Fruit fly (Drosophila melanogaster) whole organism, embryonic: Measurements from ENCODE around the gene CG13640.

Source experiments
- Adf1 ChIP-seq: fragments of 200-800 bp; sonication (Bioruptor generic); IDR thresholded peaks from 2 replicates; pipeline ENCODE4 v1.3.6; 2022; ENCODE audit warnings: missing biosample characterization, missing genetic modification characterization
- CG11456 ChIP-seq: fragments of 200-800 bp; sonication (Bioruptor generic); IDR thresholded peaks from 3 replicates; pipeline ENCODE4 v1.3.6; 2022; ENCODE audit warnings: missing biosample characterization, missing genetic modification characterization
- CG11723 ChIP-seq: fragments of 200-800 bp; sonication (Bioruptor generic); optimal IDR thresholded peaks from 2 replicates; lab custom pipeline; 2017; ENCODE audit warnings: missing biosample characterization, mild to moderate bottlenecking, missing genetic modification characterization
- CG12391 ChIP-seq: fragments of 200-800 bp; sonication (Bioruptor generic); optimal IDR thresholded peaks from 3 replicates; lab custom pipeline; 2018; ENCODE audit warnings: missing biosample characterization, mild to moderate bottlenecking, missing genetic modification characterization, moderate library complexity
- CG12769 ChIP-seq: fragments of 200-800 bp; sonication (Bioruptor generic); optimal IDR thresholded peaks from 2 replicates; lab custom pipeline; 2019; ENCODE audit warnings: missing biosample characterization, mild to moderate bottlenecking, missing genetic modification characterization, moderate library complexity
- CG13424 ChIP-seq: fragments of 200-800 bp; sonication (Bioruptor generic); optimal IDR thresholded peaks from 2 replicates; lab custom pipeline; 2019; ENCODE audit warnings: missing biosample characterization, mild to moderate bottlenecking, missing genetic modification characterization, moderate library complexity
- CG14667 ChIP-seq: fragments of 200-800 bp; sonication (Bioruptor generic); IDR thresholded peaks from 2 replicates; pipeline ENCODE4 v1.3.6; 2022; ENCODE audit warnings: missing biosample characterization, missing genetic modification characterization
- CG16815 ChIP-seq: fragments of 200-800 bp; sonication (Bioruptor generic); optimal IDR thresholded peaks from 3 replicates; lab custom pipeline; 2017; ENCODE audit warnings: missing biosample characterization, mild to moderate bottlenecking, missing genetic modification characterization
- CG2120 ChIP-seq: fragments of 200-800 bp; sonication (Bioruptor generic); optimal IDR thresholded peaks from 3 replicates; lab custom pipeline; 2016; ENCODE audit warnings: missing biosample characterization, missing genetic modification characterization
- CG31365 ChIP-seq: fragments of 200-800 bp; sonication (Bioruptor generic); optimal IDR thresholded peaks from 2 replicates; lab custom pipeline; 2018; ENCODE audit warnings: missing biosample characterization, mild to moderate bottlenecking, missing genetic modification characterization
- CG32532 ChIP-seq: fragments of 200-800 bp; sonication (Bioruptor generic); IDR thresholded peaks from 2 replicates; pipeline ENCODE4 v1.3.6; 2022; ENCODE audit warnings: missing biosample characterization, missing genetic modification characterization
- CG4360 ChIP-seq: fragments of 200-800 bp; sonication (Bioruptor generic); IDR thresholded peaks from 2 replicates; pipeline ENCODE4 v1.3.6; 2022; ENCODE audit warnings: missing biosample characterization, missing genetic modification characterization
- CG6683 ChIP-seq: fragments of 200-800 bp; sonication (Bioruptor generic); optimal IDR thresholded peaks from 2 replicates; lab custom pipeline; 2017; ENCODE audit warnings: missing biosample characterization, mild to moderate bottlenecking, missing genetic modification characterization, missing genetic modification reagents
- CG6689 ChIP-seq: fragments of 200-800 bp; sonication (Bioruptor generic); IDR thresholded peaks from 2 replicates; pipeline ENCODE4 v1.3.6; 2022; ENCODE audit warnings: missing biosample characterization, missing genetic modification characterization
- CG6765 ChIP-seq: fragments of 200-800 bp; sonication (Bioruptor generic); optimal IDR thresholded peaks from 3 replicates; lab custom pipeline; 2017; ENCODE audit warnings: missing biosample characterization, mild to moderate bottlenecking, missing genetic modification characterization
- CG6791 ChIP-seq: fragments of 200-800 bp; sonication (Bioruptor generic); IDR thresholded peaks from 3 replicates; pipeline ENCODE4 v1.3.6; 2022; ENCODE audit warnings: missing biosample characterization, missing genetic modification characterization; ENCODE audit not compliant: partially characterized antibody
- CG6813 ChIP-seq: fragments of 200-800 bp; sonication (Bioruptor generic); optimal IDR thresholded peaks from 2 replicates; lab custom pipeline; 2017; ENCODE audit warnings: missing biosample characterization, missing genetic modification characterization, mild to moderate bottlenecking, moderate library complexity, missing genetic modification reagents
- CG8388 ChIP-seq: fragments of 200-800 bp; sonication (Bioruptor generic); optimal IDR thresholded peaks from 2 replicates; lab custom pipeline; 2019; ENCODE audit warnings: missing biosample characterization, mild to moderate bottlenecking, missing genetic modification characterization, moderate library complexity
- CG8924 ChIP-seq: fragments of 200-800 bp; optimal IDR thresholded peaks from 3 replicates; lab custom pipeline; 2019; ENCODE audit warnings: missing biosample characterization, mild to moderate bottlenecking, missing genetic modification characterization, moderate library complexity
- CG9609 ChIP-seq: fragments of 200-800 bp; sonication (Bioruptor generic); optimal IDR thresholded peaks from 3 replicates; lab custom pipeline; 2016; ENCODE audit warnings: missing biosample characterization, missing genetic modification characterization
- CHES-1-like ChIP-seq: fragments of 200-800 bp; sonication (Bioruptor generic); optimal IDR thresholded peaks from 2 replicates; lab custom pipeline; 2016; ENCODE audit warnings: missing biosample characterization, missing genetic modification characterization
- Deaf1 ChIP-seq: fragments of 200-800 bp; optimal IDR thresholded peaks from 3 replicates; lab custom pipeline; 2019; ENCODE audit warnings: missing biosample characterization, mild to moderate bottlenecking, missing genetic modification characterization, moderate library complexity
- Dp ChIP-seq: fragments of 200-800 bp; sonication (Bioruptor generic); optimal IDR thresholded peaks from 2 replicates; lab custom pipeline; 2018; ENCODE audit warnings: missing biosample characterization, mild to moderate bottlenecking, missing genetic modification characterization, moderate library complexity
- E2f2 ChIP-seq: fragments of 200-800 bp; sonication (Bioruptor generic); IDR thresholded peaks from 2 replicates; pipeline ENCODE4 v1.3.6; 2022; ENCODE audit warnings: missing biosample characterization, missing genetic modification characterization
- ERR ChIP-seq: fragments of 200-800 bp; sonication (Bioruptor generic); optimal IDR thresholded peaks from 2 replicates; lab custom pipeline; 2016; ENCODE audit warnings: missing biosample characterization, missing genetic modification characterization
- Eip74EF ChIP-seq, 2 experiments: fragments of 200-800 bp in 1 of 2; fragments of >200 bp in 1 of 2; sonication (Bioruptor generic) in 1 of 2; optimal IDR thresholded peaks; 2 replicates each; lab custom pipeline; 2017 to 2019; ENCODE audit warnings: missing biosample characterization in 2 of 2, missing genetic modification characterization in 2 of 2, mild to moderate bottlenecking in 1 of 2, moderate library complexity in 1 of 2
- Hey ChIP-seq: fragments of 200-800 bp; sonication (Bioruptor generic); optimal IDR thresholded peaks from 3 replicates; lab custom pipeline; 2018; ENCODE audit warnings: missing biosample characterization, mild to moderate bottlenecking, missing genetic modification characterization
- Meics ChIP-seq: fragments of 200-800 bp; sonication (Bioruptor generic); optimal IDR thresholded peaks from 2 replicates; lab custom pipeline; 2017; ENCODE audit warnings: missing biosample characterization, mild to moderate bottlenecking, missing genetic modification characterization
- Mes4 ChIP-seq: fragments of 200-800 bp; sonication (Bioruptor generic); optimal IDR thresholded peaks from 2 replicates; lab custom pipeline; 2016; ENCODE audit warnings: missing biosample characterization, missing genetic modification characterization
- NfI ChIP-seq: fragments of 200-800 bp; sonication (Bioruptor generic); optimal IDR thresholded peaks from 3 replicates; lab custom pipeline; 2018; ENCODE audit warnings: missing biosample characterization, mild to moderate bottlenecking, missing genetic modification characterization, moderate library complexity
- Opbp ChIP-seq: fragments of 200-800 bp; sonication (Bioruptor generic); IDR thresholded peaks from 3 replicates; pipeline ENCODE4 v1.3.6; 2022; ENCODE audit warnings: missing biosample characterization, missing genetic modification characterization; ENCODE audit not compliant: partially characterized antibody
- ab ChIP-seq: fragments of 200-800 bp; sonication (Bioruptor generic); optimal IDR thresholded peaks from 2 replicates; lab custom pipeline; 2016; ENCODE audit warnings: missing biosample characterization, missing genetic modification characterization
- ase ChIP-seq: fragments of 200-800 bp; sonication (Bioruptor generic); IDR thresholded peaks from 3 replicates; pipeline ENCODE4 v1.3.6; 2022; ENCODE audit warnings: missing biosample characterization, missing genetic modification characterization
- croc ChIP-seq: fragments of 200-800 bp; sonication (Bioruptor generic); conservative IDR thresholded peaks from 3 replicates; pipeline ENCODE4 v1.3.6; 2022; ENCODE audit warnings: missing biosample characterization, missing genetic modification characterization
- ewg ChIP-seq: fragments of 200-800 bp; sonication (Bioruptor generic); optimal IDR thresholded peaks from 3 replicates; lab custom pipeline; 2017; ENCODE audit warnings: mild to moderate bottlenecking, missing biosample characterization, missing genetic modification reagents, missing genetic modification characterization
- fu2 ChIP-seq: fragments of 200-800 bp; sonication (Bioruptor generic); optimal IDR thresholded peaks from 2 replicates; lab custom pipeline; 2016; ENCODE audit warnings: missing biosample characterization, missing genetic modification characterization
- lola ChIP-seq, 3 experiments: fragments of >200 bp in 2 of 3; fragments of 200-800 bp in 1 of 3; sonication (Bioruptor generic) in 1 of 3; optimal IDR thresholded peaks; 2 replicates each; lab custom pipeline; 2017 to 2019; ENCODE audit warnings: missing biosample characterization in 3 of 3, missing genetic modification characterization in 3 of 3, mild to moderate bottlenecking in 1 of 3, moderate library complexity in 1 of 3
- luna ChIP-seq: fragments of 200-800 bp; sonication (Bioruptor generic); optimal IDR thresholded peaks from 2 replicates; lab custom pipeline; 2016; ENCODE audit warnings: missing biosample characterization, missing genetic modification characterization
- phol ChIP-seq: fragments of 200-800 bp; sonication (Bioruptor generic); optimal IDR thresholded peaks from 3 replicates; lab custom pipeline; 2018; ENCODE audit warnings: missing biosample characterization, mild to moderate bottlenecking, missing genetic modification characterization, moderate library complexity
- prd ChIP-seq, 3 experiments: fragments of >200 bp in 2 of 3; fragments of 200-800 bp in 1 of 3; sonication (Bioruptor generic) in 1 of 3; optimal IDR thresholded peaks in 2 of 3; IDR thresholded peaks in 1 of 3; 2 replicates in 2 of 3; 3 replicates in 1 of 3; pipeline versions ENCODE4 v1.3.6 to Lab custom; 2017 to 2022; ENCODE audit warnings: missing biosample characterization in 1 of 3, missing genetic modification characterization in 1 of 3
- salm ChIP-seq: fragments of 200-800 bp; sonication (Bioruptor generic); optimal IDR thresholded peaks from 2 replicates; lab custom pipeline; 2018; ENCODE audit warnings: missing biosample characterization, mild to moderate bottlenecking, missing genetic modification characterization
- schlank ChIP-seq: fragments of 200-800 bp; sonication (Bioruptor generic); optimal IDR thresholded peaks from 2 replicates; lab custom pipeline; 2018; ENCODE audit warnings: missing biosample characterization, mild to moderate bottlenecking, missing genetic modification characterization
- sima ChIP-seq: fragments of 200-800 bp; sonication (Bioruptor generic); optimal IDR thresholded peaks from 2 replicates; lab custom pipeline; 2016; ENCODE audit warnings: missing biosample characterization, missing genetic modification characterization
- slou ChIP-seq: fragments of 200-800 bp; sonication (Bioruptor generic); optimal IDR thresholded peaks from 3 replicates; lab custom pipeline; 2016; ENCODE audit warnings: missing biosample characterization, missing genetic modification characterization
- tap ChIP-seq: fragments of 200-800 bp; optimal IDR thresholded peaks from 3 replicates; lab custom pipeline; 2019; ENCODE audit warnings: missing biosample characterization, mild to moderate bottlenecking, missing genetic modification characterization, moderate library complexity
- tin ChIP-seq: fragments of 200-800 bp; sonication (Bioruptor generic); optimal IDR thresholded peaks from 3 replicates; lab custom pipeline; 2016; ENCODE audit warnings: missing biosample characterization, missing genetic modification characterization
- zen ChIP-seq: fragments of 200-800 bp; sonication (Bioruptor generic); optimal IDR thresholded peaks from 3 replicates; lab custom pipeline; 2018; ENCODE audit warnings: missing biosample characterization, mild to moderate bottlenecking, missing genetic modification characterization, moderate library complexity
- zf30C ChIP-seq: fragments of 200-800 bp; sonication (Bioruptor generic); optimal IDR thresholded peaks from 3 replicates; lab custom pipeline; 2018; ENCODE audit warnings: missing biosample characterization, mild to moderate bottlenecking, missing genetic modification characterization

CG13640 gene

DNA sequence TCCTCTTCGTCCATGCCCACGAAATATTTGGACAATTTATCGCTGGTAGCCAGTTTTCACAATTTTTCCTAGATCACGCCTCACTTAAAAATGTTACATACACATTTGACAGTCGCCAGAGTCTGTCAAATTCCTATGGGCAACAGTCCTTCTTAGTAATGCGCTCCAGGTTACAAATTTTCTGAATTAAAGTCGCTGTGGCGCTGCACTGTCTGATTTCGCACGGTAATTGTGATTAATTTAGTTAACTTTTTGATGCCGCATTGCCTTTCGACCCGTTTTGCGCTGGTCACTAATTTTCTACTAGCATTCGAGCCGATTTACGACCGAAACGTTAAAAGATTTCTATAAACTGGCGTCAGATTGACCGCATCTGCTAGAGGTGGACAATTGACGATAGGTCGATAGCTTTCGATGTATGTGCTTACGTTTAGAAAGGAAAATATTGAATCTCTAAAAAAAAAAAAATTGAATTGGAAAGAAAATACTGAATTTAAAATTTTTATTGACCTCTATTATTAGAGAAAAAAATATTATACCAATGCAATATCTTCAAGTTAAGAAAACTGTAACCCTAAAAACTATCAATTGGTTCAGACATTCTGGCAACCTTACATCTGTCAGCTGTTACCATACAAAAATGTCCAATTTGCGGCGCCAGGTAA lies 48.2 kb downstream of the CG13640 start, which contains the start of the genes lili and CG34150 (continued):
- TF ChIP-seq CG14667 (GFP tag; lab: Robert Waterston, UW) (0 out of 2 replicates have a peak, but pooled peaks have one; percentile 26), Deaf1 (tag; lab: Kevin White, UChicago) (no peak), CG12391 (tag; lab: Kevin White, UChicago) (peak; percentile 93), ase (GFP tag; lab: Robert Waterston, UW) (no peak), ab (GFP tag; lab: Kevin White, UChicago) (no peak), prd (optimal IDR thresholded peaks at IDR 0.05; lab: Kevin White, UChicago) (no peak), prd (GFP tag; IDR thresholded peaks at IDR 0.05; lab: Robert Waterston, UW) (peak; percentile 84), CG2120 (GFP tag; lab: Kevin White, UChicago) (peak; percentile 91), Hey (tag; lab: Kevin White, UChicago) (no peak), Meics (peak; percentile 52), CG6683 (GFP tag; lab: Kevin White, UChicago) (no peak), Mes4 (peak; percentile 56), CG12769 (tag; lab: Kevin White, UChicago) (no peak), Adf1 (GFP tag; lab: Robert Waterston, UW) (peak; percentile 44), CG9609 (GFP tag; lab: Kevin White, UChicago) (peak; percentile 69), zen (tag; lab: Kevin White, UChicago) (peak; percentile 54), CG4360 (no peak), salm (tag; lab: Kevin White, UChicago) (no peak), phol (tag; lab: Kevin White, UChicago) (peak; percentile 90), CHES-1-like (GFP tag; lab: Kevin White, UChicago) (peak; percentile 80), NfI (peak; percentile 69), luna (GFP tag; lab: Kevin White, UChicago) (peak; percentile 47), CG31365 (tag; lab: Kevin White, UChicago) (no peak), CG6791 (GFP tag; lab: Robert Waterston, UW) (peak; percentile 76), Dp (GFP tag; lab: Kevin White, UChicago) (peak; percentile 67), ewg (GFP tag; lab: Kevin White, UChicago) (peak; percentile 51), fu2 (GFP tag; lab: Kevin White, UChicago) (peak; percentile 47), croc (GFP tag; lab: Robert Waterston, UW) (peak; percentile 37; the same call in 2 of the 3 replicates), Eip74EF (GFP tag; optimal IDR thresholded peaks at IDR 0.05; lab: Kevin White, UChicago) (no peak), E2f2 (GFP tag; lab: Robert Waterston, UW) (peak; percentile 76), tin (peak; percentile 77), CG6765 (GFP tag; lab: Kevin White, UChicago) (peak; percentile 10), CG6813 (GFP tag; lab: Kevin White, UChicago) (no peak), CG13424 (peak; percentile 89), ERR (GFP tag; lab: Kevin White, UChicago) (peak; percentile 62), schlank (no peak), tap (tag; lab: Kevin White, UChicago) (no peak), CG8388 (peak; percentile 55), Opbp (GFP tag; lab: Robert Waterston, UW) (peak; percentile 71; the same call in 2 of the 3 replicates), CG11723 (GFP tag; lab: Kevin White, UChicago) (peak; percentile 11), CG8924 (tag; lab: Kevin White, UChicago) (peak; percentile 75), zf30C (GFP tag; lab: Kevin White, UChicago) (peak; percentile 22), CG11456 (GFP tag; lab: Robert Waterston, UW) (peak; percentile 77; the same call in 2 of the 3 replicates), CG6689 (GFP tag; lab: Robert Waterston, UW) (peak; percentile 80), CG32532 (GFP tag; lab: Robert Waterston, UW) (peak; percentile 81), sima (GFP tag; lab: Kevin White, UChicago) (peak; percentile 41), slou (GFP tag; lab: Kevin White, UChicago) (peak; percentile 48), CG16815 (GFP tag; lab: Kevin White, UChicago) (peak; percentile 7), lola (GFP tag; optimal IDR thresholded peaks at IDR 0.05; lab: Kevin White, UChicago) (peak in 1 of 3 experiments; percentile 74)
